Fruit fly (Drosophila melanogaster) whole organism, embryonic: ENCODE data around the gene kairos.

Source experiments
- CG10366 ChIP-seq: fragments of 200-800 bp; sonication (Bioruptor generic); IDR thresholded peaks from 2 replicates; pipeline ENCODE4 v1.3.6; 2022; ENCODE audit warnings: missing biosample characterization, missing genetic modification characterization
- CG15073 ChIP-seq: fragments of 200-800 bp; sonication (Bioruptor generic); optimal IDR thresholded peaks from 2 replicates; lab custom pipeline; 2016; ENCODE audit warnings: missing biosample characterization, missing genetic modification characterization
- CG17359 ChIP-seq: fragments of 200-800 bp; sonication (Bioruptor generic); optimal IDR thresholded peaks from 3 replicates; lab custom pipeline; 2018; ENCODE audit warnings: missing biosample characterization, mild to moderate bottlenecking, missing genetic modification characterization, moderate library complexity
- CG4820 ChIP-seq: fragments of 200-800 bp; sonication (Bioruptor generic); optimal IDR thresholded peaks from 3 replicates; lab custom pipeline; 2016; ENCODE audit warnings: missing biosample characterization, missing genetic modification characterization
- CG5953 ChIP-seq: fragments of 200-800 bp; sonication (Bioruptor generic); IDR thresholded peaks from 2 replicates; pipeline ENCODE4 v1.3.6; 2022; ENCODE audit warnings: missing biosample characterization, missing genetic modification characterization
- Nf-YC ChIP-seq: fragments of 200-800 bp; optimal IDR thresholded peaks from 3 replicates; lab custom pipeline; 2019; ENCODE audit warnings: missing biosample characterization, mild to moderate bottlenecking, missing genetic modification characterization, moderate library complexity
- Ravus ChIP-seq: fragments of 200-800 bp; sonication (Bioruptor generic); IDR thresholded peaks from 2 replicates; pipeline ENCODE4 v1.3.6; 2022; ENCODE audit warnings: missing biosample characterization, missing genetic modification characterization
- repo ChIP-seq: fragments of 200-800 bp; sonication (Bioruptor generic); optimal IDR thresholded peaks from 2 replicates; lab custom pipeline; 2016; ENCODE audit warnings: missing biosample characterization, missing genetic modification characterization
- stc ChIP-seq: fragments of 200-800 bp; sonication (Bioruptor generic); IDR thresholded peaks from 2 replicates; pipeline ENCODE4 v1.3.6; 2022; ENCODE audit warnings: missing biosample characterization, missing genetic modification characterization
- wor ChIP-seq: fragments of 200-800 bp; sonication (Bioruptor generic); IDR thresholded peaks from 2 replicates; pipeline ENCODE4 v1.3.6; 2022; ENCODE audit warnings: missing biosample characterization, missing genetic modification characterization

DNA sequence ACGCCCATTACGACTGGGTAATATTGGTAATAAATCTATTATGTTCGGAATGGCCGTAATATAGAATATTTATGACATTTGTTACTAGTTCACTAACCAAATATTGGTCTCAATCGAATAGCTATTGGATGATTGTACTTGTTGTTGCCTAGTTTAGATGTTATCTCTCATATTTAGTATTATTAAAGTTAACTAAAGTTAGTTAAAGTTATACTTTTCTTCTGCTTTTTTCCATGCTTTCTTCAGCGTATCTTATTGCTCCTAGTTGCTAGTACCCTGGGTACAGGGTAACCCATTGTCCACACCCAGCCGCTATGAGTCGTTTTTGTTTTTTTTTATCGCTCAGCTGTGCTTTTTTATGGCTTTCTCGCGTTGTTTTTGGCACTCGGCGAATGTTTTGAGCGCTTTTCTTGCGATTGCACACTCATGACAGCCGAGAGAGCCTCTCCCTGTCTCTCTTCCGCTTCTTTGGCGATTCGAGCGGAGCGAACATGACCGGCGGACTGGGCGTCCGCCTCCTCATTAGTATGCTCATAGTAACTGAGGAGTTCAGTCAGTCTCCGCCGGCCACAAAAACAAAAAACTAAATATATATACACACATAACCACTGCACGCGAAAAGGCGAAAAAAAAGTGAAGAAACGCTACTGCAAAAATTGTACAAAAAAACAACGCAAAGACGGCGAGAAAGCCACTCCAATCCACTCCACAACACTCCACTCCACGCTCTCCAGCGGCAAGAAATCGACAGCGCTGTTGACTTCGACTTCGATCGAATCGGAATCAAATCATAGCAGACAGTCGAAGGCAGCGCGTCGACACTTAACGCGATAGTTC is 79.3 kb downstream of the kairos start, which contains the start of gene upd3:
- TF ChIP-seq CG10366, result no peak
- no peak for TF ChIP-seq wor (GFP tag; lab: Robert Waterston, UW)
- no peak for TF ChIP-seq repo (GFP tag; lab: Kevin White, UChicago)
- peak; percentile 8 for TF ChIP-seq Nf-YC (tag; lab: Kevin White, UChicago)
- no peak for TF ChIP-seq stc
- TF ChIP-seq CG5953 (GFP tag; lab: Robert Waterston, UW), result no peak
- TF ChIP-seq CG17359 (tag; lab: Kevin White, UChicago), result no peak
- TF ChIP-seq Ravus (GFP tag; lab: Robert Waterston, UW), result no peak
- TF ChIP-seq CG4820 (GFP tag; lab: Kevin White, UChicago), result no peak
- TF ChIP-seq CG15073 (GFP tag; lab: Kevin White, UChicago), result no peak
